Fruit fly (Drosophila melanogaster) whole organism, embryonic: ENCODE measurements around the gene CG7173.

Experiments
- BEAF-32 ChIP-seq: fragments of 200-800 bp; sonication (Bioruptor generic); optimal IDR thresholded peaks from 3 replicates; lab custom pipeline; 2017; ENCODE audit warnings: missing biosample characterization, missing genetic modification characterization, mild to moderate bottlenecking, moderate library complexity, missing genetic modification reagents
- CG10543 ChIP-seq: fragments of 200-800 bp; sonication (Bioruptor generic); optimal IDR thresholded peaks from 3 replicates; lab custom pipeline; 2017; ENCODE audit warnings: missing biosample characterization, mild to moderate bottlenecking, missing genetic modification characterization, moderate library complexity
- CG11504 ChIP-seq: fragments of 200-800 bp; sonication (Bioruptor generic); optimal IDR thresholded peaks from 3 replicates; lab custom pipeline; 2019; ENCODE audit warnings: missing biosample characterization, mild to moderate bottlenecking, missing genetic modification characterization, moderate library complexity
- CG12299 ChIP-seq: fragments of 200-800 bp; sonication (Bioruptor generic); optimal IDR thresholded peaks from 2 replicates; lab custom pipeline; 2018; ENCODE audit warnings: missing biosample characterization, mild to moderate bottlenecking, missing genetic modification characterization
- CG12744 ChIP-seq: fragments of 200-800 bp; sonication (Bioruptor generic); optimal IDR thresholded peaks from 2 replicates; lab custom pipeline; 2016; ENCODE audit warnings: missing biosample characterization, missing genetic modification characterization
- CG12942 ChIP-seq: fragments of 200-800 bp; sonication (Bioruptor generic); optimal IDR thresholded peaks from 3 replicates; lab custom pipeline; 2016; ENCODE audit warnings: missing biosample characterization, missing genetic modification characterization
- CG13424 ChIP-seq: fragments of 200-800 bp; sonication (Bioruptor generic); optimal IDR thresholded peaks from 2 replicates; lab custom pipeline; 2019; ENCODE audit warnings: missing biosample characterization, mild to moderate bottlenecking, missing genetic modification characterization, moderate library complexity
- CG1602 ChIP-seq: fragments of 200-800 bp; sonication (Bioruptor generic); optimal IDR thresholded peaks from 3 replicates; lab custom pipeline; 2016; ENCODE audit warnings: missing biosample characterization, missing genetic modification characterization
- CG1603 ChIP-seq: fragments of 200-800 bp; sonication (Bioruptor generic); optimal IDR thresholded peaks from 2 replicates; lab custom pipeline; 2019; ENCODE audit warnings: missing biosample characterization, mild to moderate bottlenecking, missing genetic modification characterization, moderate library complexity
- CG17328 ChIP-seq: fragments of 200-800 bp; sonication (Bioruptor generic); IDR thresholded peaks from 2 replicates; pipeline ENCODE4 v1.3.6; 2022; ENCODE audit warnings: missing biosample characterization, missing genetic modification characterization
- CG17359 ChIP-seq: fragments of 200-800 bp; sonication (Bioruptor generic); optimal IDR thresholded peaks from 3 replicates; lab custom pipeline; 2018; ENCODE audit warnings: missing biosample characterization, mild to moderate bottlenecking, missing genetic modification characterization, moderate library complexity
- CG17912 ChIP-seq: fragments of 200-800 bp; sonication (Bioruptor generic); optimal IDR thresholded peaks from 2 replicates; lab custom pipeline; 2018; ENCODE audit warnings: missing biosample characterization, mild to moderate bottlenecking, missing genetic modification characterization
- CG18476 ChIP-seq: fragments of 200-800 bp; sonication (Bioruptor generic); optimal IDR thresholded peaks from 2 replicates; lab custom pipeline; 2016; ENCODE audit warnings: missing biosample characterization, mild to moderate bottlenecking, missing genetic modification characterization
- CG18619 ChIP-seq: fragments of 200-800 bp; sonication (Bioruptor generic); optimal IDR thresholded peaks from 3 replicates; lab custom pipeline; 2017; ENCODE audit warnings: missing biosample characterization, mild to moderate bottlenecking, missing genetic modification characterization
- CG2120 ChIP-seq: fragments of 200-800 bp; sonication (Bioruptor generic); optimal IDR thresholded peaks from 3 replicates; lab custom pipeline; 2016; ENCODE audit warnings: missing biosample characterization, missing genetic modification characterization
- CG32532 ChIP-seq: fragments of 200-800 bp; sonication (Bioruptor generic); IDR thresholded peaks from 2 replicates; pipeline ENCODE4 v1.3.6; 2022; ENCODE audit warnings: missing biosample characterization, missing genetic modification characterization
- CG3281 ChIP-seq: fragments of 200-800 bp; sonication (Bioruptor generic); optimal IDR thresholded peaks from 3 replicates; lab custom pipeline; 2017; ENCODE audit warnings: missing biosample characterization, mild to moderate bottlenecking, missing genetic modification characterization
- CG34376 ChIP-seq: fragments of 200-800 bp; sonication (Bioruptor generic); optimal IDR thresholded peaks from 2 replicates; lab custom pipeline; 2018; ENCODE audit warnings: missing biosample characterization, mild to moderate bottlenecking, missing genetic modification characterization
- CG7271 ChIP-seq: fragments of 200-800 bp; sonication (Bioruptor generic); optimal IDR thresholded peaks from 2 replicates; lab custom pipeline; 2018; ENCODE audit warnings: missing biosample characterization, mild to moderate bottlenecking, missing genetic modification characterization, moderate library complexity
- CG7556 ChIP-seq: fragments of 200-800 bp; sonication (Bioruptor generic); optimal IDR thresholded peaks from 2 replicates; lab custom pipeline; 2017; ENCODE audit warnings: missing biosample characterization, mild to moderate bottlenecking, missing genetic modification characterization
- CG8924 ChIP-seq: fragments of 200-800 bp; optimal IDR thresholded peaks from 3 replicates; lab custom pipeline; 2019; ENCODE audit warnings: missing biosample characterization, mild to moderate bottlenecking, missing genetic modification characterization, moderate library complexity
- CoRest ChIP-seq: fragments of 200-800 bp; sonication (Bioruptor generic); optimal IDR thresholded peaks from 3 replicates; lab custom pipeline; 2018; ENCODE audit warnings: missing biosample characterization, mild to moderate bottlenecking, missing genetic modification characterization, moderate library complexity
- CrebB ChIP-seq: fragments of 200-800 bp; sonication (Bioruptor generic); optimal IDR thresholded peaks from 3 replicates; lab custom pipeline; 2018; ENCODE audit warnings: missing biosample characterization, mild to moderate bottlenecking, missing genetic modification characterization
- Dfd ChIP-seq, 2 experiments: fragments of >200 bp; optimal IDR thresholded peaks; 2 replicates each; lab custom pipeline; 2017; ENCODE audit warnings: missing biosample characterization in 2 of 2, missing genetic modification characterization in 2 of 2
- Dip2 ChIP-seq: fragments of 200-800 bp; sonication (Bioruptor generic); IDR thresholded peaks from 2 replicates; pipeline ENCODE4 v1.3.6; 2022; ENCODE audit warnings: missing biosample characterization, missing genetic modification characterization
- Dip3 ChIP-seq: fragments of 200-800 bp; sonication (Bioruptor generic); optimal IDR thresholded peaks from 3 replicates; lab custom pipeline; 2016; ENCODE audit warnings: missing biosample characterization, missing genetic modification characterization
- H15 ChIP-seq: fragments of 200-800 bp; sonication (Bioruptor generic); IDR thresholded peaks from 3 replicates; pipeline ENCODE4 v1.3.6; 2022; ENCODE audit warnings: missing biosample characterization, missing genetic modification characterization
- Hand ChIP-seq: fragments of 200-800 bp; sonication (Bioruptor generic); optimal IDR thresholded peaks from 2 replicates; lab custom pipeline; 2017; ENCODE audit warnings: mild to moderate bottlenecking, missing biosample characterization, missing genetic modification reagents, missing genetic modification characterization
- MESR4 ChIP-seq: fragments of 200-800 bp; sonication (Bioruptor generic); optimal IDR thresholded peaks from 2 replicates; lab custom pipeline; 2018; ENCODE audit warnings: missing biosample characterization, mild to moderate bottlenecking, missing genetic modification characterization, moderate library complexity
- Neu2 ChIP-seq: fragments of 200-800 bp; sonication (Bioruptor generic); optimal IDR thresholded peaks from 3 replicates; lab custom pipeline; 2016; ENCODE audit warnings: missing biosample characterization, missing genetic modification characterization, borderline replicate concordance
- Opbp ChIP-seq: fragments of 200-800 bp; sonication (Bioruptor generic); IDR thresholded peaks from 3 replicates; pipeline ENCODE4 v1.3.6; 2022; ENCODE audit warnings: missing biosample characterization, missing genetic modification characterization; ENCODE audit not compliant: partially characterized antibody
- Ravus ChIP-seq: fragments of 200-800 bp; sonication (Bioruptor generic); IDR thresholded peaks from 2 replicates; pipeline ENCODE4 v1.3.6; 2022; ENCODE audit warnings: missing biosample characterization, missing genetic modification characterization
- Vsx1 ChIP-seq: fragments of 200-800 bp; sonication (Bioruptor generic); optimal IDR thresholded peaks from 2 replicates; lab custom pipeline; 2017; ENCODE audit warnings: missing biosample characterization, mild to moderate bottlenecking, missing genetic modification characterization, missing genetic modification reagents
- cato ChIP-seq: fragments of 200-800 bp; sonication (Bioruptor generic); optimal IDR thresholded peaks from 2 replicates; lab custom pipeline; 2016; ENCODE audit warnings: missing biosample characterization, missing genetic modification characterization, borderline replicate concordance
- cg ChIP-seq: fragments of 200-800 bp; sonication (Bioruptor generic); optimal IDR thresholded peaks from 3 replicates; lab custom pipeline; 2019; ENCODE audit warnings: missing biosample characterization, mild to moderate bottlenecking, missing genetic modification characterization, moderate library complexity
- chm ChIP-seq: fragments of 200-800 bp; sonication (Bioruptor generic); IDR thresholded peaks from 2 replicates; pipeline ENCODE4 v1.3.6; 2022; ENCODE audit warnings: missing biosample characterization, missing genetic modification characterization
- cwo ChIP-seq: fragments of 200-800 bp; sonication (Bioruptor generic); optimal IDR thresholded peaks from 3 replicates; lab custom pipeline; 2017; ENCODE audit warnings: missing biosample characterization, missing genetic modification characterization, mild to moderate bottlenecking, moderate library complexity, missing genetic modification reagents
- disco-r ChIP-seq: fragments of 200-800 bp; sonication (Bioruptor generic); optimal IDR thresholded peaks from 2 replicates; lab custom pipeline; 2016; ENCODE audit warnings: missing biosample characterization, missing genetic modification characterization
- dpn ChIP-seq, 2 experiments: fragments of 200-800 bp; sonication (Bioruptor generic); optimal IDR thresholded peaks; 3 replicates each; lab custom pipeline; 2016; ENCODE audit warnings: missing biosample characterization in 2 of 2, missing genetic modification characterization in 2 of 2
- esg ChIP-seq: fragments of 200-800 bp; sonication (Bioruptor generic); conservative IDR thresholded peaks from 2 replicates; pipeline ENCODE4 v1.3.6; 2022; ENCODE audit warnings: missing biosample characterization, missing genetic modification characterization
- grn ChIP-seq: fragments of 200-800 bp; sonication (Bioruptor generic); optimal IDR thresholded peaks from 3 replicates; lab custom pipeline; 2017; ENCODE audit warnings: missing biosample characterization, missing genetic modification characterization
- gsb ChIP-seq: fragments of 200-800 bp; sonication (Bioruptor generic); IDR thresholded peaks from 2 replicates; pipeline ENCODE4 v1.3.6; 2022; ENCODE audit warnings: missing biosample characterization, missing genetic modification characterization
- kay ChIP-seq: fragments of 200-800 bp; sonication (Bioruptor generic); optimal IDR thresholded peaks from 2 replicates; lab custom pipeline; 2016; ENCODE audit warnings: missing biosample characterization, missing genetic modification characterization
- lilli ChIP-seq: fragments of 200-800 bp; sonication (Bioruptor generic); optimal IDR thresholded peaks from 3 replicates; lab custom pipeline; 2016; ENCODE audit warnings: missing biosample characterization, missing genetic modification characterization
- mld ChIP-seq: fragments of 200-800 bp; sonication (Bioruptor generic); IDR thresholded peaks from 3 replicates; pipeline ENCODE4 v1.3.6; 2022; ENCODE audit warnings: missing biosample characterization, missing genetic modification characterization; ENCODE audit not compliant: partially characterized antibody
- otp ChIP-seq: fragments of 200-800 bp; sonication (Bioruptor generic); IDR thresholded peaks from 3 replicates; pipeline ENCODE4, ENCODE4 v1.3.6; 2022; ENCODE audit warnings: missing biosample characterization, missing genetic modification characterization
- pita ChIP-seq: fragments of 200-800 bp; sonication (Bioruptor generic); optimal IDR thresholded peaks from 2 replicates; lab custom pipeline; 2017; ENCODE audit warnings: missing biosample characterization, mild to moderate bottlenecking, missing genetic modification characterization
- ranshi ChIP-seq: fragments of 200-800 bp; sonication (Bioruptor generic); IDR thresholded peaks from 2 replicates; pipeline ENCODE4 v1.3.6; 2022; ENCODE audit warnings: missing biosample characterization, missing genetic modification characterization
- sob ChIP-seq: fragments of 200-800 bp; sonication (Bioruptor generic); IDR thresholded peaks from 2 replicates; pipeline ENCODE4 v1.3.6; 2022; ENCODE audit warnings: missing biosample characterization, missing genetic modification characterization
- unc-4 ChIP-seq: fragments of 200-800 bp; sonication (Bioruptor generic); IDR thresholded peaks from 2 replicates; pipeline ENCODE4 v1.3.6; 2022; ENCODE audit warnings: missing biosample characterization, missing genetic modification characterization; ENCODE audit not compliant: partially characterized antibody
- zf30C ChIP-seq: fragments of 200-800 bp; sonication (Bioruptor generic); optimal IDR thresholded peaks from 3 replicates; lab custom pipeline; 2018; ENCODE audit warnings: missing biosample characterization, mild to moderate bottlenecking, missing genetic modification characterization

The CG7173 gene

DNA sequence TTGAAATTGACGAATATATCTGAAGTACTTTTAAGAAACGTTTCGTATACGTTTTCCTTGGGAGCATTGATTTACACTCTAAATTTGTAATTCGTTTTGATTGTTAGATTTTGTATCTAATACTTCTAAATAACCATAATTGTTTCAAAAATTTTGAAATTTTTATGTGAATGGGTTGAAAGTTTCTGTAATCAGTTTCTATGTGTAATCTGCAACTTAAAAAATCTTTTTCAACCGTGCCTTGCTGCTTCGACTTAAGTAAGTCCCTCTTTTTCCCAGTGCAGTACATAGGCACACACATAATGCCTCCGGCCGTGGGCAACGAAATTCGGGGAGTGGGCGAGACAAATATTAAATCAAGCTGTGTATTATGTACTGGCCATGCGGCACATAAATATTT, 27.4 kb upstream of the CG7173 start (continued):
- TF ChIP-seq CG12744 (no peak), lilli (GFP tag; lab: Kevin White, UChicago) (no peak), CG1602 (peak; percentile 19), CG34376 (GFP tag; lab: Kevin White, UChicago) (no peak), H15 (GFP tag; lab: Robert Waterston, UW) (peak; percentile 32; the same call in 2 of the 3 replicates), esg (GFP tag; lab: Robert Waterston, UW) (no peak), cg (GFP tag; lab: Kevin White, UChicago) (no peak), sob (GFP tag; lab: Robert Waterston, UW) (no peak), pita (GFP tag; lab: Kevin White, UChicago) (no peak), Ravus (GFP tag; lab: Robert Waterston, UW) (no peak), MESR4 (GFP tag; lab: Kevin White, UChicago) (no peak), disco-r (GFP tag; lab: Kevin White, UChicago) (no peak), CG17912 (GFP tag; lab: Kevin White, UChicago) (no peak), CG12299 (no peak), mld (GFP tag; lab: Robert Waterston, UW) (no peak), unc-4 (GFP tag; lab: Robert Waterston, UW) (no peak), dpn (GFP tag; optimal IDR thresholded peaks at IDR 0.05; lab: Kevin White, UChicago) (no peak), CG13424 (tag; lab: Kevin White, UChicago) (no peak), Dfd (GFP tag; optimal IDR thresholded peaks at IDR 0.05; lab: Kevin White, UChicago) (no peak), Dip2 (no peak), kay (GFP tag; lab: Kevin White, UChicago) (no peak), Opbp (GFP tag; lab: Robert Waterston, UW) (no peak), CG17328 (GFP tag; lab: Robert Waterston, UW) (peak; percentile 42; the same call in 1 of the 2 replicates), CG3281 (GFP tag; lab: Kevin White, UChicago) (no peak), CrebB (tag; lab: Kevin White, UChicago) (no peak), BEAF-32 (GFP tag; lab: Kevin White, UChicago) (no peak), CG8924 (no peak), Vsx1 (GFP tag; lab: Kevin White, UChicago) (no peak), CG7271 (no peak), CoRest (no peak), CG2120 (GFP tag; lab: Kevin White, UChicago) (no peak), CG7556 (GFP tag; lab: Kevin White, UChicago) (peak; percentile 10), CG10543 (GFP tag; lab: Kevin White, UChicago) (no peak), CG18476 (GFP tag; lab: Kevin White, UChicago) (no peak), Dip3 (GFP tag; lab: Kevin White, UChicago) (no peak), Neu2 (GFP tag; lab: Kevin White, UChicago) (no peak), Hand (GFP tag; lab: Kevin White, UChicago) (no peak), cato (GFP tag; lab: Kevin White, UChicago) (no peak), CG18619 (GFP tag; lab: Kevin White, UChicago) (no peak), otp (GFP tag; lab: Robert Waterston, UW) (no peak), zf30C (GFP tag; lab: Kevin White, UChicago) (peak; percentile 52), CG1603 (tag; lab: Kevin White, UChicago) (no peak), CG17359 (no peak), CG32532 (no peak), grn (no peak), chm (GFP tag; lab: Robert Waterston, UW) (no peak; the same call in 1 of the 2 replicates), gsb (GFP tag; lab: Robert Waterston, UW) (no peak), CG12942 (no peak), ranshi (GFP tag; lab: Robert Waterston, UW) (0 out of 2 replicates have a peak, but pooled peaks have one; percentile 20), cwo (GFP tag; lab: Kevin White, UChicago) (no peak), CG11504 (no peak)
